Fruit fly (Drosophila melanogaster): ENCODE results near the gene CG6793.

The CG6793 gene

DNA sequence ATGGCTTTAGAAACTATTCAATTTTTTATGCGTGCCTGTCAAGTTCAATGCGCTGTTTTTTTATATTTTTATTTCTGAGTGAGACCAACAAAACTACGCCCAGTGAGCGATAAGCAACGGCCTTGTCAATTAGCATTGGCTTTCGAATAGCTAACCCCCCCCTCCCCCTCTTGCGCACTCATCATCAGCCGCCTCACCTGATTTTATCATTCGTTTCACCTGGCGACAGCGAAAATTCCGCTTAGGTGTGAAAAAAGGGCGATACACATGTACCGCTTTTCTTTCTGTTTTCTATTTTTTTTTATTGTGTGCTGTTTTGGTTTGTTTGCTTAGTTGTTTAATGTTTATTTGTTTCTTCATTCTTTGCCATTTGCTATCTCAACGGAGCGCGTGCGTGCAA lies 32.8 kb downstream of the CG6793 start:
- TF ChIP-seq Mio (GFP tag; optimal IDR thresholded peaks at IDR 0.05) (no peak), sv (GFP tag; optimal IDR thresholded peaks at IDR 0.05) (no peak), GATAd (GFP tag; optimal IDR thresholded peaks at IDR 0.05) (no peak), woc (GFP tag; optimal IDR thresholded peaks at IDR 0.05) (no peak), Jra (GFP tag; optimal IDR thresholded peaks at IDR 0.05) (no peak), tai (GFP tag; optimal IDR thresholded peaks at IDR 0.05) (no peak), lola (GFP tag; optimal IDR thresholded peaks at IDR 0.05) (no peak), dsf (GFP tag; optimal IDR thresholded peaks at IDR 0.05; ENCODE audit: borderline replicate concordance) (no peak), Dfd (GFP tag; optimal IDR thresholded peaks at IDR 0.05) (no peak), br (GFP tag; optimal IDR thresholded peaks at IDR 0.05) (no peak), sage (GFP tag; optimal IDR thresholded peaks at IDR 0.05) (no peak), usp (GFP tag; optimal IDR thresholded peaks at IDR 0.05) (no peak), OdsH (GFP tag; optimal IDR thresholded peaks at IDR 0.05) (no peak)

DNA sequence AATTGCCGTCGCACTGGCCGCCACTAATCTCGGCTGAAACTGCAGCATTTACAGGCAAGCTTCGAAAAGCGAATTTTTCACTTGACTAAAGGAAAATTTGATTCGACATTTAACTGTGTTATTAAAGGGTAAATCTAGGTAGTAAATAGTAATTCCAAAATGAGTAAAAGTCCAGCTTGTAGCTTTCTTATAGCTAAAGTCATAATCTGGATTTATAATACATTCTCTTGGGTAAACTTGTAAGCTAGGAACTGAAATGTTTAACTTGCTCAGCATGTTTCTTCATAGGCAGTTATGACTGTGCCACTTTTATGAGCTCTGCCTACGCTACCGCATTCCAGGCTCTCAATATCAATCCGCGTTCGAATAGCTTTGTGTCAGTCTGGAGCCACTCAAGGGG lies 34.1 kb downstream of the CG6793 start:
- TF ChIP-seq psq (GFP tag; optimal IDR thresholded peaks at IDR 0.05) (no peak), foxo (GFP tag; optimal IDR thresholded peaks at IDR 0.05) (no peak)

DNA sequence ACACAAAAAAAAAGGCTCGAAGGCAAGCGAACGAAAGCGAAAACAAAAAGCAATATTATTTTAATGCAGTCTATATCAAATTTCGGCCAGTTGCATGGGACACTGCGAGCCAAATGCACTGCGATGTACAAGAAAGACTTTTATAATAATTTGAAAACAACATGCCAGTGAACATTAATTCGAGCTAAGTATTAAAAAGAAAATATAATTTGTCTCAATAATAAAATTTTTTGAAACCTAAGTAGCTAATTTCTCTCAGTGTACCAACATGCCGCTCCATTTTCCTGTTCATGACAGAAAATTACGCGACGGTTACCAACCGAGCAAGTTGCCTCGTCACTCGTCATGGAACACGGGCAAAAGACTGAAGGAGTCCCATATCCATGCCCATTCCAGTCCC lies 35.2 kb downstream of the CG6793 start:
- no peak for TF ChIP-seq tai (GFP tag; optimal IDR thresholded peaks at IDR 0.05)
- TF ChIP-seq HLH106 (tag; optimal IDR thresholded peaks at IDR 0.05), result peak; percentile 66
- peak; percentile 29 for TF ChIP-seq sv (GFP tag; optimal IDR thresholded peaks at IDR 0.05)
- TF ChIP-seq dsf (GFP tag; optimal IDR thresholded peaks at IDR 0.05; ENCODE audit: borderline replicate concordance), result no peak
- TF ChIP-seq Rel (GFP tag; optimal IDR thresholded peaks at IDR 0.05), result peak; percentile 56
- TF ChIP-seq Rel (tag; optimal IDR thresholded peaks at IDR 0.05), result no peak
- peak; percentile 66 for TF ChIP-seq psq (GFP tag; optimal IDR thresholded peaks at IDR 0.05)
- no peak for TF ChIP-seq N (GFP tag; optimal IDR thresholded peaks at IDR 0.05)
- peak; percentile 62 for TF ChIP-seq OdsH (GFP tag; optimal IDR thresholded peaks at IDR 0.05)
- TF ChIP-seq Sp1 (GFP tag; optimal IDR thresholded peaks at IDR 0.05), result peak; percentile 62
- peak; percentile 27 for TF ChIP-seq brk (GFP tag; optimal IDR thresholded peaks at IDR 0.05)
- TF ChIP-seq Hnf4 (GFP tag; optimal IDR thresholded peaks at IDR 0.05), result peak; percentile 36
- TF ChIP-seq foxo (GFP tag; optimal IDR thresholded peaks at IDR 0.05), result peak in 1 of 2 experiments; percentile 71
- peak; percentile 71 for TF ChIP-seq ey (GFP tag; optimal IDR thresholded peaks at IDR 0.05)
- TF ChIP-seq rgr (GFP tag; optimal IDR thresholded peaks at IDR 0.05), result peak; percentile 73
- TF ChIP-seq br (GFP tag; optimal IDR thresholded peaks at IDR 0.05), result peak; percentile 50
- peak; percentile 74 for TF ChIP-seq fru (GFP tag; optimal IDR thresholded peaks at IDR 0.05)
- no peak for TF ChIP-seq Abd-B (GFP tag; optimal IDR thresholded peaks at IDR 0.05)
- no peak for TF ChIP-seq CG9705 (GFP tag; optimal IDR thresholded peaks at IDR 0.05)
- TF ChIP-seq lola (GFP tag; optimal IDR thresholded peaks at IDR 0.05), result no peak
- TF ChIP-seq woc (GFP tag; optimal IDR thresholded peaks at IDR 0.05), result peak; percentile 51
- peak; percentile 80 for TF ChIP-seq h (GFP tag; optimal IDR thresholded peaks at IDR 0.05)
- peak; percentile 27 for TF ChIP-seq dmrt93B (GFP tag; optimal IDR thresholded peaks at IDR 0.05)
- TF ChIP-seq Mio (GFP tag; optimal IDR thresholded peaks at IDR 0.05), result no peak

DNA sequence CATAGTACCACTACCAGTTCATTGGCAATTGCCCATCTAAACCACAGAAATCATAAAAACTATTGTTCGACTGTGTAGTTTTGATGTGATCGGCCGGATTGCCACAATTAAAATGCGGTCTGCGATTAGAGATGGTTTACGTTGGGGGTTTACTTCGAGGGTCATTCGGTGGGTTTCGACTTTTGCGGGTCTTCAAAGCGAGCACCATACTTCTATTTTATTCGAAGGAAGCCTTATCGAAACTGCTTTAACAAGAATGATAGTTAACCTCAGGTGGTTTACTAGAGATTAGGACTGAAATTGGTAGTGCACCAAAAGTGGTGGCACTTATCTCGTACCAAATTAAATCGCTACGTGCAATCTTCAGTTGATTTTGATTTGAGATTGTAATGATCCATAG lies 35.8 kb downstream of the CG6793 start:
- TF ChIP-seq CG9705 (GFP tag; optimal IDR thresholded peaks at IDR 0.05) (no peak), Sp1 (GFP tag; optimal IDR thresholded peaks at IDR 0.05) (no peak), jim (GFP tag; optimal IDR thresholded peaks at IDR 0.05) (no peak), woc (GFP tag; optimal IDR thresholded peaks at IDR 0.05) (no peak), fru (GFP tag; optimal IDR thresholded peaks at IDR 0.05) (no peak), brk (GFP tag; optimal IDR thresholded peaks at IDR 0.05) (no peak), HLH106 (tag; optimal IDR thresholded peaks at IDR 0.05) (no peak), foxo (GFP tag; optimal IDR thresholded peaks at IDR 0.05) (no peak), Abd-B (GFP tag; optimal IDR thresholded peaks at IDR 0.05) (no peak), tai (GFP tag; optimal IDR thresholded peaks at IDR 0.05) (no peak), lola (GFP tag; optimal IDR thresholded peaks at IDR 0.05) (no peak), OdsH (GFP tag; optimal IDR thresholded peaks at IDR 0.05) (no peak), Dfd (GFP tag; optimal IDR thresholded peaks at IDR 0.05) (no peak)

DNA sequence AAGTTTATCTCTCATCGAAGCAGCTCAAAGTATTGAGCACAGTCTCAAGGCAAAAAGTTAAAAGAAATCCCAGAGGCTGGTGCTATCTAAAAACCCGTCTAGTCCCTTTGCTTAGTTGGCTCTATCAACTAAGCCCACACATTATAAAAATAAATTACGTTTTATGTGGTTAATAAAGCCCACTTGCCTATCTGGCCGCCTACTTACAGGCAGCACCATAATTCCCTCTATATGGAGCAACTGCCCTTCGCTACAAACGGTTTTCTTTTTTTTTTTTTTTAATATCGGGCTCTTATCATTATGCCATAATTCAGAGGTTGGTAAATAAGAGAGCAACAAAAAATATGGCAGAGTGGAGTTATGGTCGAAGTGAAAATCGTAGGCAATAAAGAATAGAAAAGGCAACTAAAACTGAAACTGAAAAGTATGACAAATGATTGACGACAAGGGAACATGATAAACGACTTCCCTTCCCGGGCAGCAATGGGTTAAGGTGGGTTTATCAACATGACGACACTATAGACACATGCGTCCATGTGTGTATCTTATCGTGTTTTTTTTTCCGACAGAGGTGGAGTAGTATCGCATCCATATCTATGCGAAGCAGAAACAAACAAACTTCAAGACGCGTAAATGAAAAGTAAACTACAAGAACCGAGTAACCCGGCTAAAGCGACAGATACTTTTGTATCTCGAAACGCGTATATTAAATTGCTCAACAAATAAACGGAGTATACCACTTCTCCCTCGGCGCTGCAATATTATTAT lies 36.5 kb downstream of the CG6793 start:
- TF ChIP-seq ey (GFP tag; optimal IDR thresholded peaks at IDR 0.05), result no peak
- no peak for TF ChIP-seq sv (GFP tag; optimal IDR thresholded peaks at IDR 0.05)
- no peak for TF ChIP-seq Vsx2 (GFP tag; optimal IDR thresholded peaks at IDR 0.05; ENCODE audit: partially characterized antibody)
- TF ChIP-seq psq (GFP tag; optimal IDR thresholded peaks at IDR 0.05), result no peak
- TF ChIP-seq dsf (GFP tag; optimal IDR thresholded peaks at IDR 0.05; ENCODE audit: borderline replicate concordance), result no peak

All from whole organism, wandering third instar larva.